Fruit fly (Drosophila melanogaster) Kc167 (cell line): Measurements from ENCODE around the gene CG3071.

Experiments used
- Myc ChIP-seq: fragments of >200 bp; optimal IDR thresholded peaks from 2 replicates; lab custom pipeline; 2017; ENCODE audit warnings: missing external identifiers
- Sin3A ChIP-seq: fragments of >200 bp; optimal IDR thresholded peaks from 2 replicates; lab custom pipeline; 2018; ENCODE audit warnings: missing external identifiers
- insv ChIP-seq: fragments of >200 bp; optimal IDR thresholded peaks from 3 replicates; lab custom pipeline; 2018; ENCODE audit warnings: missing external identifiers
- psq ChIP-seq: fragments of >200 bp; optimal IDR thresholded peaks from 2 replicates; lab custom pipeline; 2017; ENCODE audit warnings: missing external identifiers

- TF ChIP-seq Myc: no peak
- no peak for TF ChIP-seq psq
- TF ChIP-seq insv: no peak
- no peak for TF ChIP-seq Sin3A (lab: Kevin White, UChicago)
Measured at dm6 chrX:2242897-2243296, 19.7 kb upstream of the CG3071 start.
